Worm (Caenorhabditis elegans) whole organism, young adult: Measurements from ENCODE around the gene srt-37.
"Not testable (repeated sequence)": the region's sequence is repeated elsewhere in the genome, so short reads cannot be mapped to it uniquely, and the experiment has no call there.

Source experiments
- B0035.1 ChIP-seq: sonication (generic microtip); optimal IDR thresholded peaks from 2 replicates; lab custom pipeline; 2016; ENCODE audit warnings: missing genetic modification characterization, mild to moderate bottlenecking, missing compliant biosample characterization, missing genotype, missing genetic modification reagents
- B0261.1 ChIP-seq: sonication (generic microtip); optimal IDR thresholded peaks from 2 replicates; lab custom pipeline; 2016; ENCODE audit warnings: mild to moderate bottlenecking, missing genetic modification characterization, moderate library complexity, missing compliant biosample characterization
- F10E7.11 ChIP-seq: sonication (generic microtip); optimal IDR thresholded peaks from 2 replicates; lab custom pipeline; 2017; ENCODE audit warnings: mild to moderate bottlenecking, missing genetic modification characterization, moderate library complexity, missing compliant biosample characterization
- F22D6.2 ChIP-seq: sonication (generic microtip); optimal IDR thresholded peaks from 2 replicates; lab custom pipeline; 2016; ENCODE audit warnings: mild to moderate bottlenecking, missing genetic modification characterization, missing compliant biosample characterization
- F23B12.7 ChIP-seq: sonication (generic microtip); optimal IDR thresholded peaks from 2 replicates; lab custom pipeline; 2017; ENCODE audit warnings: missing genetic modification characterization, mild to moderate bottlenecking, missing compliant biosample characterization, antibody characterized with exemption, moderate library complexity; ENCODE audit not compliant: insufficient read depth
- F39B2.1 ChIP-seq: fragments of 200-800 bp; sonication (Bioruptor generic); IDR thresholded peaks from 2 replicates; pipeline ENCODE4 v1.3.6; 2022; ENCODE audit warnings: missing genetic modification reagents, missing genetic modification characterization, missing compliant biosample characterization
- F57A8.1 ChIP-seq: fragments of 200-800 bp; sonication (Bioruptor generic); optimal IDR thresholded peaks from 2 replicates; lab custom pipeline; 2018; ENCODE audit warnings: mild to moderate bottlenecking, missing genetic modification characterization, moderate library complexity, missing compliant biosample characterization
- Y95B8A.8 ChIP-seq: fragments of 200-800 bp; sonication (Bioruptor generic); IDR thresholded peaks from 2 replicates; pipeline ENCODE4 v1.3.6; 2022; ENCODE audit warnings: missing genetic modification reagents, missing genetic modification characterization, missing compliant biosample characterization
- akir-1 ChIP-seq: fragments of 200-800 bp; sonication (Bioruptor generic); optimal IDR thresholded peaks from 2 replicates; lab custom pipeline; 2018; ENCODE audit warnings: mild to moderate bottlenecking, missing genetic modification characterization, moderate library complexity, missing compliant biosample characterization
- aptf-3 ChIP-seq: fragments of 200-800 bp; sonication (Bioruptor generic); IDR thresholded peaks from 2 replicates; pipeline ENCODE4 v1.3.6; 2022; ENCODE audit warnings: missing genetic modification characterization, missing compliant biosample characterization
- athp-1 ChIP-seq: sonication (generic microtip); optimal IDR thresholded peaks from 2 replicates; lab custom pipeline; 2017; ENCODE audit warnings: mild to moderate bottlenecking, missing genetic modification characterization, missing compliant biosample characterization
- attf-6 ChIP-seq: fragments of 200-800 bp; sonication (Bioruptor generic); IDR thresholded peaks from 2 replicates; pipeline ENCODE4 v1.3.6; 2022; ENCODE audit warnings: missing genetic modification reagents, missing genetic modification characterization, missing compliant biosample characterization
- bed-1 ChIP-seq: fragments of 200-800 bp; sonication (Bioruptor generic); IDR thresholded peaks from 2 replicates; pipeline ENCODE4 v1.3.6; 2022; ENCODE audit warnings: missing genetic modification reagents, missing genetic modification characterization, missing compliant biosample characterization
- bed-2 ChIP-seq: fragments of 200-800 bp; sonication (Bioruptor generic); IDR thresholded peaks from 2 replicates; pipeline ENCODE4 v1.3.6; 2022; ENCODE audit warnings: missing genetic modification reagents, missing genetic modification characterization, missing compliant biosample characterization
- cebp-2 ChIP-seq: fragments of 200-800 bp; sonication (Bioruptor generic); IDR thresholded peaks from 2 replicates; pipeline ENCODE4 v1.3.6; 2022; ENCODE audit warnings: missing genetic modification characterization, missing compliant biosample characterization
- ceh-40 ChIP-seq: fragments of 200-800 bp; sonication (Bioruptor generic); IDR thresholded peaks from 2 replicates; pipeline ENCODE4 v1.3.6; 2022; ENCODE audit warnings: missing genetic modification characterization, missing compliant biosample characterization
- ceh-58 ChIP-seq: fragments of 200-800 bp; sonication (Bioruptor generic); IDR thresholded peaks from 2 replicates; pipeline ENCODE4 v1.3.6; 2022; ENCODE audit warnings: missing genetic modification characterization, missing compliant biosample characterization
- ceh-79 ChIP-seq: sonication (generic microtip); optimal IDR thresholded peaks from 2 replicates; lab custom pipeline; 2017; ENCODE audit warnings: mild to moderate bottlenecking, missing genetic modification characterization, missing compliant biosample characterization
- dox-1 ChIP-seq: fragments of 200-800 bp; sonication (Bioruptor generic); IDR thresholded peaks from 2 replicates; pipeline ENCODE4 v1.3.6; 2022; ENCODE audit warnings: missing genetic modification reagents, missing genetic modification characterization, missing compliant biosample characterization
- dpff-1 ChIP-seq: sonication (generic microtip); optimal IDR thresholded peaks from 2 replicates; lab custom pipeline; 2017; ENCODE audit warnings: mild to moderate bottlenecking, missing genetic modification characterization, missing compliant biosample characterization
- gei-17 ChIP-seq: fragments of 200-800 bp; sonication (Bioruptor generic); optimal IDR thresholded peaks from 2 replicates; lab custom pipeline; 2018; ENCODE audit warnings: mild to moderate bottlenecking, missing genetic modification characterization, missing compliant biosample characterization
- hlh-12 ChIP-seq: sonication (generic microtip); optimal IDR thresholded peaks from 2 replicates; lab custom pipeline; 2016; ENCODE audit warnings: missing genetic modification characterization, missing compliant biosample characterization
- hmg-1.2 ChIP-seq: fragments of 200-800 bp; sonication (Bioruptor generic); IDR thresholded peaks from 2 replicates; pipeline ENCODE4 v1.3.6; 2022; ENCODE audit warnings: missing genetic modification reagents, missing genetic modification characterization, missing compliant biosample characterization
- lin-40 ChIP-seq: sonication (generic microtip); optimal IDR thresholded peaks from 2 replicates; lab custom pipeline; 2016; ENCODE audit warnings: missing genetic modification characterization, mild to moderate bottlenecking, missing compliant biosample characterization, missing genotype, missing genetic modification reagents
- lin-54 ChIP-seq: fragments of 200-800 bp; sonication (Bioruptor generic); optimal IDR thresholded peaks from 2 replicates; lab custom pipeline; 2018; ENCODE audit warnings: mild to moderate bottlenecking, missing genetic modification characterization, missing compliant biosample characterization
- lir-1 ChIP-seq: fragments of 200-800 bp; sonication (Bioruptor generic); conservative IDR thresholded peaks from 2 replicates; pipeline ENCODE4 v1.3.6; 2022; ENCODE audit warnings: missing genetic modification reagents, missing genetic modification characterization, missing compliant biosample characterization
- madf-3 ChIP-seq: fragments of 200-800 bp; sonication (Bioruptor generic); IDR thresholded peaks from 2 replicates; pipeline ENCODE4 v1.3.6; 2022; ENCODE audit warnings: missing genetic modification reagents, missing genetic modification characterization, missing compliant biosample characterization
- madf-8 ChIP-seq: fragments of 200-800 bp; sonication (Bioruptor generic); conservative IDR thresholded peaks from 2 replicates; pipeline ENCODE4 v1.3.6; 2022; ENCODE audit warnings: missing genetic modification reagents, missing genetic modification characterization, missing compliant biosample characterization
- nhr-120 ChIP-seq: fragments of 200-800 bp; sonication (Bioruptor generic); IDR thresholded peaks from 2 replicates; pipeline ENCODE4 v1.3.6; 2022; ENCODE audit warnings: missing genetic modification characterization, missing compliant biosample characterization
- pha-4 ChIP-seq: fragments of 150-350 bp; sonication (generic microtip); optimal IDR thresholded peaks from 2 replicates; lab custom pipeline; 2014; ENCODE audit warnings: missing biosample characterization, missing genetic modification reagents, missing genetic modification characterization
- repo-1 ChIP-seq: sonication (generic microtip); optimal IDR thresholded peaks from 2 replicates; lab custom pipeline; 2017; ENCODE audit warnings: mild to moderate bottlenecking, missing genetic modification characterization, missing compliant biosample characterization
- sea-2 ChIP-seq: fragments of 200-800 bp; sonication (Bioruptor generic); IDR thresholded peaks from 2 replicates; pipeline ENCODE4 v1.3.6; 2022; ENCODE audit warnings: missing genetic modification characterization, missing compliant biosample characterization
- tlf-1 ChIP-seq: fragments of 200-800 bp; sonication (Bioruptor generic); optimal IDR thresholded peaks from 2 replicates; lab custom pipeline; 2018; ENCODE audit warnings: mild to moderate bottlenecking, missing genetic modification characterization, missing compliant biosample characterization
- unc-62 ChIP-seq: fragments of 150-350 bp; optimal IDR thresholded peaks from 2 replicates; lab custom pipeline; 2014; ENCODE audit warnings: missing biosample characterization, missing genetic modification reagents, missing genetic modification characterization
- zim-3 ChIP-seq: sonication (generic microtip); optimal IDR thresholded peaks from 2 replicates; lab custom pipeline; 2017; ENCODE audit warnings: mild to moderate bottlenecking, missing genetic modification characterization, moderate library complexity, missing compliant biosample characterization
- ztf-18 ChIP-seq: sonication (generic microtip); optimal IDR thresholded peaks from 2 replicates; lab custom pipeline; 2016; ENCODE audit warnings: missing genotype, mild to moderate bottlenecking, missing genetic modification characterization, missing compliant biosample characterization
- ztf-22 ChIP-seq: fragments of 200-800 bp; sonication (Bioruptor generic); optimal IDR thresholded peaks from 2 replicates; lab custom pipeline; 2018; ENCODE audit warnings: mild to moderate bottlenecking, missing genetic modification characterization, moderate library complexity, missing compliant biosample characterization
- ztf-3 ChIP-seq: fragments of 200-800 bp; sonication (Bioruptor generic); optimal IDR thresholded peaks from 2 replicates; lab custom pipeline; 2018; ENCODE audit warnings: mild to moderate bottlenecking, missing genetic modification characterization, missing compliant biosample characterization

Gene srt-37

ce11 chrV:4281699-4282098 is at the start of gene srt-37:
Gene srt-37, minus strand, starts transcription at chrV:4281799.
- not testable (repeated sequence) for TF ChIP-seq F22D6.2 (tag; lab: Kevin White, UChicago); repo-1 (tag; lab: Kevin White, UChicago); ztf-3 (GFP tag; lab: Kevin White, UChicago)

- TF ChIP-seq madf-3: no peak
- no peak for TF ChIP-seq Y95B8A.8 (GFP tag; lab: Robert Waterston, UW)
- TF ChIP-seq akir-1 (GFP tag; lab: Kevin White, UChicago): no peak
- TF ChIP-seq ceh-79: no peak
- TF ChIP-seq dox-1 (GFP tag; lab: Robert Waterston, UW): no peak
- TF ChIP-seq ztf-22: no peak
- no peak for TF ChIP-seq attf-6 (GFP tag; lab: Robert Waterston, UW)
- TF ChIP-seq aptf-3 (GFP tag; lab: Robert Waterston, UW): no peak
- TF ChIP-seq ztf-18 (tag; lab: Kevin White, UChicago): no peak
- no peak for TF ChIP-seq tlf-1 (GFP tag; lab: Kevin White, UChicago)
- TF ChIP-seq bed-1: no peak
- no peak for TF ChIP-seq dpff-1
- no peak for TF ChIP-seq ceh-58 (GFP tag; lab: Robert Waterston, UW)
- no peak for TF ChIP-seq lin-40 (tag; lab: Kevin White, UChicago)
- no peak for TF ChIP-seq cebp-2 (GFP tag; lab: Robert Waterston, UW)
- TF ChIP-seq F39B2.1 (GFP tag; lab: Robert Waterston, UW): no peak
- TF ChIP-seq hmg-1.2 (GFP tag; lab: Robert Waterston, UW): no peak
- no peak for TF ChIP-seq lir-1
Measured at ce11 chrV:4330820-4331219, 49.2 kb upstream of the srt-37 start.

- TF ChIP-seq zim-3 (tag; lab: Kevin White, UChicago): no peak
- TF ChIP-seq unc-62: no peak
- TF ChIP-seq ztf-22: no peak
- no peak for TF ChIP-seq F57A8.1 (GFP tag; lab: Kevin White, UChicago)
- no peak for TF ChIP-seq Y95B8A.8 (GFP tag; lab: Robert Waterston, UW)
- TF ChIP-seq B0035.1 (tag; lab: Kevin White, UChicago): no peak
- no peak for TF ChIP-seq madf-3
- no peak for TF ChIP-seq athp-1 (tag; lab: Kevin White, UChicago)
- TF ChIP-seq nhr-120: no peak
- no peak for TF ChIP-seq gei-17 (GFP tag; lab: Kevin White, UChicago)
- no peak for TF ChIP-seq akir-1 (GFP tag; lab: Kevin White, UChicago)
- TF ChIP-seq F23B12.7 (tag; lab: Kevin White, UChicago): no peak
- no peak for TF ChIP-seq bed-2
- TF ChIP-seq lin-54: no peak
- TF ChIP-seq B0261.1: no peak
- no peak for TF ChIP-seq F10E7.11
Measured at ce11 chrV:4326841-4327240, 45.2 kb upstream of the srt-37 start, which contains the start of gene D2063.1. Gene D2063.1, plus strand, starts transcription at chrV:4327121.

ce11 chrV:4325415-4325814 is 43.8 kb upstream of the srt-37 start, which contains the start of gene nhr-125:
Gene nhr-125, minus strand, starts transcription at chrV:4325515.
- no peak for TF ChIP-seq hmg-1.2 (GFP tag; lab: Robert Waterston, UW)
- no peak for TF ChIP-seq sea-2 (GFP tag; lab: Robert Waterston, UW)
- TF ChIP-seq athp-1 (tag; lab: Kevin White, UChicago): no peak
- TF ChIP-seq pha-4: no peak
- TF ChIP-seq hlh-12 (tag; lab: Kevin White, UChicago): no peak
- TF ChIP-seq madf-8 (GFP tag; lab: Robert Waterston, UW): no peak
- no peak for TF ChIP-seq ceh-40
- TF ChIP-seq, all 124 proteins: peak for 0
